Worm (Caenorhabditis elegans) whole organism, young adult: Measurements from ENCODE around the gene unc-6.

Experiments used
- D2030.7 ChIP-seq: fragments of 200-800 bp; sonication (Bioruptor generic); IDR thresholded peaks from 2 replicates; pipeline ENCODE4 v1.3.6; 2022; ENCODE audit warnings: missing genetic modification reagents, missing genetic modification characterization, missing compliant biosample characterization
- F39B2.1 ChIP-seq: fragments of 200-800 bp; sonication (Bioruptor generic); IDR thresholded peaks from 2 replicates; pipeline ENCODE4 v1.3.6; 2022; ENCODE audit warnings: missing genetic modification reagents, missing genetic modification characterization, missing compliant biosample characterization
- F49E8.2 ChIP-seq: sonication (generic microtip); optimal IDR thresholded peaks from 3 replicates; lab custom pipeline; 2017; ENCODE audit warnings: missing genetic modification characterization, mild to moderate bottlenecking, missing compliant biosample characterization, antibody characterized with exemption, moderate library complexity; ENCODE audit not compliant: insufficient read depth
- K11D2.4 ChIP-seq: fragments of 200-800 bp; sonication (Bioruptor generic); IDR thresholded peaks from 2 replicates; pipeline ENCODE4 v1.3.6; 2022; ENCODE audit warnings: missing genetic modification reagents, missing genetic modification characterization, missing compliant biosample characterization
- Y53F4B.3 ChIP-seq: fragments of 200-800 bp; sonication (Bioruptor generic); IDR thresholded peaks from 2 replicates; pipeline ENCODE4 v1.3.6; 2022; ENCODE audit warnings: missing genetic modification reagents, missing genetic modification characterization, missing compliant biosample characterization
- Y79H2A.3 ChIP-seq: fragments of 200-800 bp; sonication (Bioruptor generic); conservative IDR thresholded peaks from 2 replicates; pipeline ENCODE4 v1.3.6; 2022; ENCODE audit warnings: missing genetic modification reagents, missing genetic modification characterization, missing compliant biosample characterization
- atf-7 ChIP-seq: sonication (generic microtip); optimal IDR thresholded peaks from 2 replicates; lab custom pipeline; 2017; ENCODE audit warnings: mild to moderate bottlenecking, missing genetic modification characterization, missing compliant biosample characterization
- attf-6 ChIP-seq: fragments of 200-800 bp; sonication (Bioruptor generic); IDR thresholded peaks from 2 replicates; pipeline ENCODE4 v1.3.6; 2022; ENCODE audit warnings: missing genetic modification reagents, missing genetic modification characterization, missing compliant biosample characterization
- cebp-1 ChIP-seq, 2 experiments: fragments of 200-800 bp in 1 of 2; sonication (Bioruptor generic) in 1 of 2; sonication (generic microtip) in 1 of 2; IDR thresholded peaks in 1 of 2; optimal IDR thresholded peaks in 1 of 2; 2 replicates each; pipeline versions ENCODE4 v1.3.6 to Lab custom; 2017 to 2022; ENCODE audit warnings: missing compliant biosample characterization in 2 of 2, missing genetic modification characterization in 2 of 2, mild to moderate bottlenecking in 1 of 2, missing genetic modification reagents in 1 of 2, moderate library complexity in 1 of 2
- egl-18 ChIP-seq: fragments of 200-800 bp; sonication (Bioruptor generic); IDR thresholded peaks from 2 replicates; pipeline ENCODE4 v1.3.6; 2022; ENCODE audit warnings: missing genetic modification reagents, missing genetic modification characterization, missing compliant biosample characterization
- ets-4 ChIP-seq: fragments of 200-800 bp; sonication (Bioruptor generic); optimal IDR thresholded peaks from 2 replicates; lab custom pipeline; 2018; ENCODE audit warnings: mild to moderate bottlenecking, missing genetic modification characterization, missing compliant biosample characterization
- fkh-3 ChIP-seq: sonication (generic microtip); optimal IDR thresholded peaks from 2 replicates; lab custom pipeline; 2016; ENCODE audit warnings: mild to moderate bottlenecking, missing genetic modification characterization, missing compliant biosample characterization
- gei-17 ChIP-seq: fragments of 200-800 bp; sonication (Bioruptor generic); optimal IDR thresholded peaks from 2 replicates; lab custom pipeline; 2018; ENCODE audit warnings: mild to moderate bottlenecking, missing genetic modification characterization, missing compliant biosample characterization
- hlh-26 ChIP-seq: fragments of 200-800 bp; sonication (Bioruptor generic); conservative IDR thresholded peaks from 2 replicates; pipeline ENCODE4 v1.3.6; 2022; ENCODE audit warnings: missing genetic modification reagents, missing genetic modification characterization, missing compliant biosample characterization
- let-607 ChIP-seq, 2 experiments: fragments of 200-800 bp in 1 of 2; sonication (Bioruptor generic) in 1 of 2; sonication (generic microtip) in 1 of 2; optimal IDR thresholded peaks; 2 replicates each; lab custom pipeline; 2016 to 2018; ENCODE audit warnings: mild to moderate bottlenecking in 2 of 2, missing compliant biosample characterization in 2 of 2, missing genetic modification characterization in 2 of 2, moderate library complexity in 2 of 2, missing genotype in 1 of 2
- lin-26 ChIP-seq: fragments of 200-800 bp; sonication (Bioruptor generic); IDR thresholded peaks from 2 replicates; pipeline ENCODE4 v1.3.6; 2022; ENCODE audit warnings: missing genetic modification reagents, missing genetic modification characterization, missing compliant biosample characterization
- lin-40 ChIP-seq: sonication (generic microtip); optimal IDR thresholded peaks from 2 replicates; lab custom pipeline; 2016; ENCODE audit warnings: missing genetic modification characterization, mild to moderate bottlenecking, missing compliant biosample characterization, missing genotype, missing genetic modification reagents
- lin-54 ChIP-seq: fragments of 200-800 bp; sonication (Bioruptor generic); optimal IDR thresholded peaks from 2 replicates; lab custom pipeline; 2018; ENCODE audit warnings: mild to moderate bottlenecking, missing genetic modification characterization, missing compliant biosample characterization
- lir-1 ChIP-seq: fragments of 200-800 bp; sonication (Bioruptor generic); conservative IDR thresholded peaks from 2 replicates; pipeline ENCODE4 v1.3.6; 2022; ENCODE audit warnings: missing genetic modification reagents, missing genetic modification characterization, missing compliant biosample characterization
- mel-28 ChIP-seq: sonication (generic microtip); optimal IDR thresholded peaks from 2 replicates; lab custom pipeline; 2016; ENCODE audit warnings: borderline replicate concordance, mild to moderate bottlenecking, missing genetic modification characterization, missing compliant biosample characterization
- mxl-1 ChIP-seq: sonication (generic microtip); optimal IDR thresholded peaks from 2 replicates; lab custom pipeline; 2016; ENCODE audit warnings: missing genetic modification characterization, missing compliant biosample characterization
- nhr-179 ChIP-seq: sonication (generic microtip); optimal IDR thresholded peaks from 2 replicates; lab custom pipeline; 2016; ENCODE audit warnings: mild to moderate bottlenecking, missing genetic modification characterization, missing compliant biosample characterization
- nhr-80 ChIP-seq: sonication (generic microtip); optimal IDR thresholded peaks from 2 replicates; lab custom pipeline; 2016; ENCODE audit warnings: missing genetic modification characterization, missing compliant biosample characterization
- pha-4 ChIP-seq: fragments of 150-350 bp; sonication (generic microtip); optimal IDR thresholded peaks from 2 replicates; lab custom pipeline; 2014; ENCODE audit warnings: missing biosample characterization, missing genetic modification reagents, missing genetic modification characterization
- sdz-38 ChIP-seq: sonication (generic microtip); optimal IDR thresholded peaks from 2 replicates; lab custom pipeline; 2016; ENCODE audit warnings: missing genotype, missing genetic modification characterization, missing compliant biosample characterization
- snpc-1.1 ChIP-seq: sonication (generic microtip); optimal IDR thresholded peaks from 2 replicates; lab custom pipeline; 2017; ENCODE audit warnings: missing genetic modification characterization, mild to moderate bottlenecking, missing compliant biosample characterization, antibody characterized with exemption, moderate library complexity, missing genotype, missing genetic modification reagents; ENCODE audit not compliant: insufficient read depth
- somi-1 ChIP-seq: fragments of 200-800 bp; sonication (Bioruptor generic); optimal IDR thresholded peaks from 2 replicates; lab custom pipeline; 2018; ENCODE audit warnings: mild to moderate bottlenecking, missing genetic modification characterization, missing compliant biosample characterization
- unc-62 ChIP-seq: fragments of 150-350 bp; optimal IDR thresholded peaks from 2 replicates; lab custom pipeline; 2014; ENCODE audit warnings: missing biosample characterization, missing genetic modification reagents, missing genetic modification characterization
- ztf-22 ChIP-seq: fragments of 200-800 bp; sonication (Bioruptor generic); optimal IDR thresholded peaks from 2 replicates; lab custom pipeline; 2018; ENCODE audit warnings: mild to moderate bottlenecking, missing genetic modification characterization, moderate library complexity, missing compliant biosample characterization
- ztf-26 ChIP-seq: sonication (generic microtip); optimal IDR thresholded peaks from 2 replicates; lab custom pipeline; 2017; ENCODE audit warnings: missing genetic modification characterization, missing compliant biosample characterization
- ztf-6 ChIP-seq: fragments of 200-800 bp; sonication (Bioruptor generic); IDR thresholded peaks from 2 replicates; pipeline ENCODE4 v1.3.6; 2022; ENCODE audit warnings: missing genetic modification reagents, missing genetic modification characterization, missing compliant biosample characterization

unc-6 gene

DNA sequence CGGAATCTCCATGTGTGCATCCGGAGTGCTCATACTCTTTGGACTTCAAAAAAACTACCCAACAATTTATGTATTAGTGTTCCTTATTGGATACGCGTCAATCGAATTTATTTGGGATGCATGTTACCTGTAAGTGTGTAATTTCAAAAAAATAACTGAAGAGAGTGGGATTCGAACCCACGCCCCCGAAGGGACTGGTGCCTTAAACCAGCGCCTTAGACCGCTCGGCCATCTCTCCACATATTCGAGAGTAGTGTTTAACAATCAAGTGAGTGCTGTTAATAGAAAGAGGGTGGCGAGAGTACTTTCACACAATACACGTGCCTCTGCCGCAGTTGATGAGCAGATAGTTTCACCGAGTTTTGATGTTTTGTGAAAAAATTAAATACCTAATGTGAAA is 13.5 kb downstream of the unc-6 start (continued):
- TF ChIP-seq D2030.7 (GFP tag; lab: Robert Waterston, UW) (peak; percentile 69), mxl-1 (tag; lab: Kevin White, UChicago) (peak; percentile 72), nhr-179 (tag; lab: Kevin White, UChicago) (no peak), F49E8.2 (tag; lab: Kevin White, UChicago) (no peak), ets-4 (GFP tag; lab: Kevin White, UChicago) (no peak), K11D2.4 (GFP tag; lab: Robert Waterston, UW) (0 out of 2 replicates have a peak, but pooled peaks have one; percentile 11), mel-28 (tag; lab: Kevin White, UChicago) (no peak), lin-26 (GFP tag; lab: Robert Waterston, UW) (no peak; the same call in 1 of the 2 replicates), lin-40 (tag; lab: Kevin White, UChicago) (peak; percentile 68), sdz-38 (tag; lab: Kevin White, UChicago) (no peak), lin-54 (GFP tag; lab: Kevin White, UChicago) (peak; percentile 42), fkh-3 (tag; lab: Kevin White, UChicago) (peak; percentile 72), F39B2.1 (no peak), attf-6 (GFP tag; lab: Robert Waterston, UW) (0 out of 2 replicates have a peak, but pooled peaks have one; percentile 56), Y79H2A.3 (GFP tag; lab: Robert Waterston, UW) (no peak)

DNA sequence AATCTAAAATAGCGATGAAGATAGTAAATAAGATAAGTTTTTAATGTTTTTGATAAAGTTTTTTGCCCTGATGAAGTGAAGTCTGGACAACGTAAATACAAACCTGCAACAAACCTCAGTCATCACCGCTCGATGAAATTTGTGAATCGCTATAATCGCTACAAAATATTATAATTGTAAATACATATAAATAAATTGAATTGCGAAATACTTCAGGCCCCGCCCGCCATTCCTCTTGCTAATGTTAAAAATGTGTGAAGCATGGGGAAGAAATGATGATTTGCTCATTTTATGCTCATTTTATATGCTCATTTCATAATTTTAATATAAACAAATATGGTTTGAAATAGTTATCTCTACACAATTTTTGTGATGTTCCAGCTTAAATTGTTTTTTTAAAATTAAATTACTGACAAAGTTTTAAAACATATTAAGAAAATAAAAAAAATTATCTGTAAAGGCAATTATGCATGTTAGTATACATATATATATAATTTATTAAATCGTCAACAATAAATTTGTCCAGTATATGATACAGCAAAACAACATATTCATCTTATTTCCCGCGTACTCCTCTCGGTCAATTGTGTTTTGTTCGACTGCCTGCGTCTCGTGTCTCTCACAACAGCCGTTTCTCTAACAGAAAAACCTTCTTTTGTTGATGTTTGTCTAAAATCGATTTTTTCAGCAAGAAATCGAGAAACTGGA is 14.7 kb downstream of the unc-6 start, which contains the start of gene sid-5:
TSS of gene sid-5 (plus strand) at position 658 of the 708 bp plus-strand sequence.
- no peak for TF ChIP-seq gei-17 (GFP tag; lab: Kevin White, UChicago)
- no peak for TF ChIP-seq egl-18 (GFP tag; lab: Robert Waterston, UW)
- no peak for TF ChIP-seq ztf-6 (GFP tag; lab: Robert Waterston, UW)
- no peak for TF ChIP-seq snpc-1.1 (tag; lab: Kevin White, UChicago)
- TF ChIP-seq let-607 (tag; optimal IDR thresholded peaks at IDR 0.05; lab: Kevin White, UChicago): no peak
- no peak for TF ChIP-seq Y53F4B.3 (GFP tag; lab: Robert Waterston, UW)
- peak; percentile 61; the same call in 1 of the 2 replicates for TF ChIP-seq cebp-1 (GFP tag; IDR thresholded peaks at IDR 0.05; lab: Robert Waterston, UW)
- peak; percentile 90 for TF ChIP-seq cebp-1 (tag; optimal IDR thresholded peaks at IDR 0.05; lab: Kevin White, UChicago)
- TF ChIP-seq, all 124 proteins: peak for 1

DNA sequence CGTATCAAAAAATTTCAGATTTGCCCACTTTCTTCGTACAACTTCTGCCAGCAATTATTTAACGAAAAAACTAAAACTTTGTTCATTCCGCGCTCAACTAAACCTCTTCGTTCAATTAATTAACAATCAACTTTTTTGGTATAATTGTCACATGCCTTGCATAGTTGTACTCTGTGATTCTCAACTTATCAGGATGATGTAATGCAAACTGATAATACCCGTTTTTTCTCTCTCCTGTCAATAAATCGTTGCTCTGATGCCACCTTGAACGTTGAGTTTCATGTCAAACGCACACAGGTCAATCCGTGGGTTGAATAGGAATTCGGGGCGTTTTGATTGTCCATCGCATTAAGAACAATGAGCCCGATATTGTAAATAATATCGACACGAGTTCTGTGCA is 16.1 kb downstream of the unc-6 start:
- 0 out of 2 replicates have a peak, but pooled peaks have one; percentile 14 for TF ChIP-seq lir-1 (GFP tag; lab: Robert Waterston, UW)
- TF ChIP-seq pha-4 (tag; lab: Kevin White, UChicago): peak; percentile 22
- TF ChIP-seq ets-4 (GFP tag; lab: Kevin White, UChicago): peak; percentile 13
- no peak for TF ChIP-seq ztf-26
- no peak for TF ChIP-seq cebp-1 (GFP tag; IDR thresholded peaks at IDR 0.05; lab: Robert Waterston, UW)
- peak; percentile 41 for TF ChIP-seq cebp-1 (tag; optimal IDR thresholded peaks at IDR 0.05; lab: Kevin White, UChicago)
- peak; percentile 83 for TF ChIP-seq nhr-80 (tag; lab: Kevin White, UChicago)
- peak; percentile 37 for TF ChIP-seq ztf-22
- TF ChIP-seq somi-1 (GFP tag; lab: Kevin White, UChicago): no peak
- TF ChIP-seq hlh-26: no peak
- TF ChIP-seq gei-17 (GFP tag; lab: Kevin White, UChicago): no peak
- peak; percentile 24 for TF ChIP-seq unc-62 (GFP tag; lab: Kevin White, UChicago)
- peak; percentile 46 for TF ChIP-seq atf-7
